Worm (Caenorhabditis elegans) whole organism, mixed stage, embryonic: Measurements from ENCODE around the gene C49F5.13.

ENCODE experiments used
- blmp-1 ChIP-seq: fragments of 150-350 bp; optimal IDR thresholded peaks from 2 replicates; lab custom pipeline; 2014; ENCODE audit warnings: missing biosample characterization, missing genetic modification characterization
- ceh-39 ChIP-seq: fragments of 150-350 bp; optimal IDR thresholded peaks from 2 replicates; lab custom pipeline; 2014; ENCODE audit warnings: missing biosample characterization, missing genetic modification characterization
- ham-2 ChIP-seq: fragments of 200-800 bp; sonication (Bioruptor generic); optimal IDR thresholded peaks from 2 replicates; lab custom pipeline; 2018; ENCODE audit warnings: mild to moderate bottlenecking, missing genetic modification characterization, missing compliant biosample characterization
- lin-13 ChIP-seq: fragments of 150-350 bp; optimal IDR thresholded peaks from 2 replicates; lab custom pipeline; 2014; ENCODE audit warnings: missing biosample characterization, missing genetic modification characterization
- lsy-2 ChIP-seq: fragments of 150-350 bp; optimal IDR thresholded peaks from 2 replicates; lab custom pipeline; 2014; ENCODE audit warnings: missing biosample characterization, missing genetic modification characterization
- mep-1 ChIP-seq: fragments of 150-350 bp; optimal IDR thresholded peaks from 2 replicates; lab custom pipeline; 2017; ENCODE audit warnings: missing biosample characterization, missing genetic modification reagents, missing genetic modification characterization, inconsistent platforms
- nhr-12 ChIP-seq: fragments of 150-350 bp; optimal IDR thresholded peaks from 2 replicates; lab custom pipeline; 2014; ENCODE audit warnings: missing biosample characterization, missing genetic modification characterization
- nhr-28 ChIP-seq: fragments of 150-350 bp; optimal IDR thresholded peaks from 2 replicates; lab custom pipeline; 2014; ENCODE audit warnings: missing biosample characterization, missing genetic modification characterization
- sptf-1 ChIP-seq: sonication (generic microtip); optimal IDR thresholded peaks from 2 replicates; lab custom pipeline; 2017; ENCODE audit warnings: mild to moderate bottlenecking, missing genetic modification characterization, moderate library complexity, missing compliant biosample characterization
- unc-39 ChIP-seq: fragments of 150-350 bp; optimal IDR thresholded peaks from 2 replicates; lab custom pipeline; 2014; ENCODE audit warnings: missing biosample characterization, missing genetic modification characterization

DNA sequence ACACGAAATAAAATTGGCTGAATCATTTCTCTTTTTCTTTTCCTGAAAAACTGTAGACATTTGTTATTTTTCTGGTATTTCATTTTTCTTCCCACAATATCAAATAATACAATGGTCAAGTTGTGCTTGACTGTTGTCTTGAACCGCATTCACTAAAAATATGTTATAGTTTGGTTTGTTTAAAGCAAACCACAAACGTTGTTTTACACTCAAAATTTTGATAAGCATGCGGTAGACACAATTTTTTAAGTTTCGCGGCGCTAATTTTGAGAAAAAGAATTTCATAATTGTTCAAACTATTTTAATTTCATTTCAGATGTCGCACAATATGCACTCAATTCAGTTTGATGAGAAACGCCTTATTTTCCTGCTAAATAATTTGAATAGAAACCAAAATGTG is 6.1 kb upstream of the C49F5.13 start, which contains the start of gene T08D10.3:
- TF ChIP-seq ham-2 = no peak
- no peak for TF ChIP-seq nhr-28 (tag; lab: Kevin White, UChicago)
- no peak for TF ChIP-seq sptf-1
- TF ChIP-seq lsy-2 (tag; lab: Kevin White, UChicago) = no peak
- TF ChIP-seq mep-1 (tag; lab: Kevin White, UChicago) = no peak
- no peak for TF ChIP-seq blmp-1 (tag; lab: Kevin White, UChicago)
- TF ChIP-seq nhr-12 (tag; lab: Kevin White, UChicago) = no peak
- TF ChIP-seq ceh-39 = no peak
- TF ChIP-seq unc-39 (tag; lab: Kevin White, UChicago) = no peak
- no peak for TF ChIP-seq lin-13 (tag; lab: Kevin White, UChicago)
